Worm (Caenorhabditis elegans): ENCODE data around the gene D1054.3.

Gene D1054.3

ce11 chrV:10807862-10808327, 36.6 kb downstream of the D1054.3 start, which contains the start of gene plrg-1 (continued):
- TF ChIP-seq unc-62 (GFP tag; optimal IDR thresholded peaks at IDR 0.05), result no peak
- TF ChIP-seq C34B4.2 (tag; optimal IDR thresholded peaks at IDR 0.05), result no peak
- TF ChIP-seq nhr-71 (tag; optimal IDR thresholded peaks at IDR 0.05), result peak; percentile 94
- no peak for TF ChIP-seq Y116A8C.19 (tag; optimal IDR thresholded peaks at IDR 0.05; ENCODE audit: borderline replicate concordance)
- TF ChIP-seq nhr-77 (tag; optimal IDR thresholded peaks at IDR 0.05), result peak; percentile 69
- peak; percentile 74 for TF ChIP-seq blmp-1 (tag; optimal IDR thresholded peaks at IDR 0.05)
- peak; percentile 45 for TF ChIP-seq ceh-63 (GFP tag; optimal IDR thresholded peaks at IDR 0.05)
- peak; percentile 26 for TF ChIP-seq ama-1 (optimal IDR thresholded peaks at IDR 0.05)
- TF ChIP-seq lin-14 (GFP tag; optimal IDR thresholded peaks at IDR 0.05), result peak; percentile 93
- TF ChIP-seq isw-1 (GFP tag; IDR thresholded peaks at IDR 0.05), result peak; percentile 85
- peak in 1 of 2 experiments; percentile 77 for TF ChIP-seq ztf-11 (tag; optimal IDR thresholded peaks at IDR 0.05)
- TF ChIP-seq lir-3 (tag; optimal IDR thresholded peaks at IDR 0.05; ENCODE audit: poor library complexity), result peak; percentile 83
- TF ChIP-seq ceh-82 (tag; optimal IDR thresholded peaks at IDR 0.05), result peak; percentile 69 to 89 (median 84)
- TF ChIP-seq ceh-88 (GFP tag; IDR thresholded peaks at IDR 0.05), result peak; percentile 68
- TF ChIP-seq ceh-8 (GFP tag; optimal IDR thresholded peaks at IDR 0.05), result peak; percentile 83
- TF ChIP-seq nhr-85 (tag), result peak; percentile 92
- peak; percentile 93 for TF ChIP-seq zip-4 (GFP tag; optimal IDR thresholded peaks at IDR 0.05)
- TF ChIP-seq ces-1 (GFP tag; optimal IDR thresholded peaks at IDR 0.05), result peak; percentile 14
- TF ChIP-seq C04F5.9 (tag; optimal IDR thresholded peaks at IDR 0.05), result no peak
- peak; percentile 80 for TF ChIP-seq lin-39 (tag; optimal IDR thresholded peaks at IDR 0.05)
- peak; percentile 74 for TF ChIP-seq pax-3 (tag; optimal IDR thresholded peaks at IDR 0.05)
- no peak for TF ChIP-seq hlh-4 (tag; optimal IDR thresholded peaks at IDR 0.05)
- TF ChIP-seq fos-1 (tag; optimal IDR thresholded peaks at IDR 0.05), result peak; percentile 71
- TF ChIP-seq ceh-90 (tag; optimal IDR thresholded peaks at IDR 0.05), result peak; percentile 51
- peak; percentile 45 for TF ChIP-seq fkh-4 (tag; optimal IDR thresholded peaks at IDR 0.05; ENCODE audit: borderline replicate concordance)
- TF ChIP-seq egl-13 (tag; optimal IDR thresholded peaks at IDR 0.05), result peak; percentile 77
- TF ChIP-seq pqm-1 (tag; optimal IDR thresholded peaks at IDR 0.05), result no peak
- TF ChIP-seq xbp-1 (tag; optimal IDR thresholded peaks at IDR 0.05), result peak; percentile 86
- TF ChIP-seq swsn-7 (tag; optimal IDR thresholded peaks at IDR 0.05), result peak; percentile 91
- TF ChIP-seq aha-1 (tag; optimal IDR thresholded peaks at IDR 0.05), result peak; percentile 25
- peak; percentile 93 for TF ChIP-seq nhr-19 (GFP tag; conservative IDR thresholded peaks at IDR 0.05)
- no peak for TF ChIP-seq nhr-76 (tag; optimal IDR thresholded peaks at IDR 0.05)
- TF ChIP-seq hpl-2 (GFP tag; optimal IDR thresholded peaks at IDR 0.05), result peak; percentile 43
- TF ChIP-seq skn-1 (tag; optimal IDR thresholded peaks at IDR 0.05), result peak; percentile 90
- peak; percentile 75 for TF ChIP-seq vab-15 (tag; optimal IDR thresholded peaks at IDR 0.05)
- peak; percentile 81 for TF ChIP-seq lin-13 (GFP tag; optimal IDR thresholded peaks at IDR 0.05)
- TF ChIP-seq snpc-4 (tag; optimal IDR thresholded peaks at IDR 0.05), result peak; percentile 90
- peak; percentile 87 for TF ChIP-seq lin-15B (tag; optimal IDR thresholded peaks at IDR 0.05)
- TF ChIP-seq sox-4 (tag; optimal IDR thresholded peaks at IDR 0.05), result peak; percentile 38
- TF ChIP-seq lsy-2 (tag; optimal IDR thresholded peaks at IDR 0.05), result peak; percentile 83 to 86
- peak; percentile 72 for TF ChIP-seq fkh-8 (tag; optimal IDR thresholded peaks at IDR 0.05)
- TF ChIP-seq unc-130 (tag; optimal IDR thresholded peaks at IDR 0.05), result peak; percentile 97
- peak; percentile 82 for TF ChIP-seq unc-86 (tag; optimal IDR thresholded peaks at IDR 0.05)
- TF ChIP-seq C16A3.4 (tag; optimal IDR thresholded peaks at IDR 0.05), result peak; percentile 87
- peak in 1 of 2 experiments; percentile 48 for TF ChIP-seq egl-27 (tag; optimal IDR thresholded peaks at IDR 0.05)
- no peak for TF ChIP-seq ets-5 (GFP tag; IDR thresholded peaks at IDR 0.05)
- TF ChIP-seq nhr-12 (tag; optimal IDR thresholded peaks at IDR 0.05), result no peak
- TF ChIP-seq dsc-1 (tag; optimal IDR thresholded peaks at IDR 0.05), result peak; percentile 91
- TF ChIP-seq unc-30 (tag; optimal IDR thresholded peaks at IDR 0.05), result no peak
- TF ChIP-seq pag-3 (tag; optimal IDR thresholded peaks at IDR 0.05; ENCODE audit: borderline replicate concordance, insufficient read depth), result no peak
- peak; percentile 73 to 82 (median 81) for TF ChIP-seq dpl-1 (GFP tag; optimal IDR thresholded peaks at IDR 0.05)
- peak; percentile 52; the same call in 1 of the 2 replicates for TF ChIP-seq unc-98 (GFP tag; IDR thresholded peaks at IDR 0.05)
- TF ChIP-seq efl-3 (GFP tag; optimal IDR thresholded peaks at IDR 0.05), result no peak
